Fruit fly (Drosophila melanogaster) whole organism, embryonic: ENCODE measurements around the gene AP-1sigma.

Experiments
- Abd-B ChIP-seq: fragments of 200-800 bp; sonication (Bioruptor generic); optimal IDR thresholded peaks from 2 replicates; lab custom pipeline; 2018; ENCODE audit warnings: missing biosample characterization, mild to moderate bottlenecking, missing genetic modification characterization, moderate library complexity
- BEAF-32 ChIP-seq: fragments of 200-800 bp; sonication (Bioruptor generic); optimal IDR thresholded peaks from 3 replicates; lab custom pipeline; 2017; ENCODE audit warnings: missing biosample characterization, missing genetic modification characterization, mild to moderate bottlenecking, moderate library complexity, missing genetic modification reagents
- Blimp-1 ChIP-seq: fragments of 200-800 bp; sonication (Bioruptor generic); optimal IDR thresholded peaks from 3 replicates; lab custom pipeline; 2018; ENCODE audit warnings: missing biosample characterization, missing genetic modification characterization, mild to moderate bottlenecking, moderate library complexity, missing genetic modification reagents
- C15 ChIP-seq: fragments of 200-800 bp; sonication (Bioruptor generic); IDR thresholded peaks from 3 replicates; pipeline ENCODE4 v1.3.6; 2022; ENCODE audit warnings: missing biosample characterization, missing genetic modification characterization
- CG10274 ChIP-seq: fragments of 200-800 bp; sonication (Bioruptor generic); optimal IDR thresholded peaks from 3 replicates; lab custom pipeline; 2017; ENCODE audit warnings: missing biosample characterization, mild to moderate bottlenecking, missing genetic modification characterization
- CG10543 ChIP-seq: fragments of 200-800 bp; sonication (Bioruptor generic); optimal IDR thresholded peaks from 3 replicates; lab custom pipeline; 2017; ENCODE audit warnings: missing biosample characterization, mild to moderate bottlenecking, missing genetic modification characterization, moderate library complexity
- CG10654 ChIP-seq: fragments of 200-800 bp; sonication (Bioruptor generic); optimal IDR thresholded peaks from 2 replicates; lab custom pipeline; 2016; ENCODE audit warnings: missing biosample characterization, missing genetic modification characterization
- CG11504 ChIP-seq: fragments of 200-800 bp; sonication (Bioruptor generic); optimal IDR thresholded peaks from 3 replicates; lab custom pipeline; 2019; ENCODE audit warnings: missing biosample characterization, mild to moderate bottlenecking, missing genetic modification characterization, moderate library complexity
- CG11695 ChIP-seq: fragments of 200-800 bp; sonication (Bioruptor generic); IDR thresholded peaks from 3 replicates; pipeline ENCODE4 v1.3.6; 2022; ENCODE audit warnings: missing biosample characterization, missing genetic modification characterization
- CG12391 ChIP-seq: fragments of 200-800 bp; sonication (Bioruptor generic); optimal IDR thresholded peaks from 3 replicates; lab custom pipeline; 2018; ENCODE audit warnings: missing biosample characterization, mild to moderate bottlenecking, missing genetic modification characterization, moderate library complexity
- CG12744 ChIP-seq: fragments of 200-800 bp; sonication (Bioruptor generic); optimal IDR thresholded peaks from 2 replicates; lab custom pipeline; 2016; ENCODE audit warnings: missing biosample characterization, missing genetic modification characterization
- CG14050 ChIP-seq: fragments of 200-800 bp; sonication (Bioruptor generic); IDR thresholded peaks from 3 replicates; pipeline ENCODE4 v1.3.6; 2022; ENCODE audit warnings: missing biosample characterization, missing genetic modification characterization
- CG17328 ChIP-seq: fragments of 200-800 bp; sonication (Bioruptor generic); IDR thresholded peaks from 2 replicates; pipeline ENCODE4 v1.3.6; 2022; ENCODE audit warnings: missing biosample characterization, missing genetic modification characterization
- CG2199 ChIP-seq: fragments of 200-800 bp; sonication (Bioruptor generic); IDR thresholded peaks from 3 replicates; pipeline ENCODE4 v1.3.6; 2022; ENCODE audit warnings: missing biosample characterization, missing genetic modification characterization
- CG2202 ChIP-seq: fragments of 200-800 bp; sonication (Bioruptor generic); optimal IDR thresholded peaks from 2 replicates; lab custom pipeline; 2018; ENCODE audit warnings: missing biosample characterization, mild to moderate bottlenecking, missing genetic modification characterization
- CG2678 ChIP-seq: fragments of 200-800 bp; sonication (Bioruptor generic); optimal IDR thresholded peaks from 3 replicates; lab custom pipeline; 2019; ENCODE audit warnings: missing biosample characterization, mild to moderate bottlenecking, missing genetic modification characterization, moderate library complexity
- CG3838 ChIP-seq: fragments of 200-800 bp; sonication (Bioruptor generic); optimal IDR thresholded peaks from 3 replicates; lab custom pipeline; 2016; ENCODE audit warnings: missing biosample characterization, missing genetic modification characterization
- CG4730 ChIP-seq: fragments of 200-800 bp; sonication (Bioruptor generic); IDR thresholded peaks from 2 replicates; pipeline ENCODE4 v1.3.6; 2022; ENCODE audit warnings: missing biosample characterization, missing genetic modification characterization
- CG6272 ChIP-seq: fragments of 200-800 bp; sonication (Bioruptor generic); IDR thresholded peaks from 2 replicates; pipeline ENCODE4 v1.3.6; 2022; ENCODE audit warnings: missing biosample characterization, missing genetic modification characterization
- CG6765 ChIP-seq: fragments of 200-800 bp; sonication (Bioruptor generic); optimal IDR thresholded peaks from 3 replicates; lab custom pipeline; 2017; ENCODE audit warnings: missing biosample characterization, mild to moderate bottlenecking, missing genetic modification characterization
- CG6854 ChIP-seq: fragments of 200-800 bp; sonication (Bioruptor generic); optimal IDR thresholded peaks from 3 replicates; lab custom pipeline; 2017; ENCODE audit warnings: missing biosample characterization, mild to moderate bottlenecking, missing genetic modification characterization
- CG7372 ChIP-seq: fragments of 200-800 bp; sonication (Bioruptor generic); IDR thresholded peaks from 2 replicates; pipeline ENCODE4 v1.3.6; 2022; ENCODE audit warnings: missing biosample characterization, missing genetic modification characterization
- CG8089 ChIP-seq: fragments of 200-800 bp; sonication (Bioruptor generic); optimal IDR thresholded peaks from 3 replicates; lab custom pipeline; 2016; ENCODE audit warnings: missing biosample characterization, missing genetic modification characterization
- Dek ChIP-seq: fragments of 200-800 bp; sonication (Bioruptor generic); optimal IDR thresholded peaks from 3 replicates; lab custom pipeline; 2019; ENCODE audit warnings: missing biosample characterization, mild to moderate bottlenecking, missing genetic modification characterization, moderate library complexity
- Ets65A ChIP-seq: fragments of 200-800 bp; sonication (Bioruptor generic); peaks from one replicate; lab custom pipeline; 2016; ENCODE audit warnings: missing biosample characterization, missing genetic modification characterization
- HLH54F ChIP-seq: fragments of 200-800 bp; sonication (Bioruptor generic); optimal IDR thresholded peaks from 3 replicates; lab custom pipeline; 2016; ENCODE audit warnings: missing biosample characterization, missing genetic modification characterization
- HLHmδ ChIP-seq: fragments of 200-800 bp; sonication (Bioruptor generic); optimal IDR thresholded peaks from 2 replicates; lab custom pipeline; 2018; ENCODE audit warnings: missing biosample characterization, mild to moderate bottlenecking, missing genetic modification characterization, moderate library complexity
- Lim3 ChIP-seq: fragments of 200-800 bp; sonication (Bioruptor generic); IDR thresholded peaks from 2 replicates; pipeline ENCODE4 v1.3.6; 2022; ENCODE audit warnings: missing biosample characterization, missing genetic modification characterization
- MESR4 ChIP-seq: fragments of 200-800 bp; sonication (Bioruptor generic); optimal IDR thresholded peaks from 2 replicates; lab custom pipeline; 2018; ENCODE audit warnings: missing biosample characterization, mild to moderate bottlenecking, missing genetic modification characterization, moderate library complexity
- MTF-1 ChIP-seq: fragments of 200-800 bp; sonication (Bioruptor generic); optimal IDR thresholded peaks from 2 replicates; lab custom pipeline; 2018; ENCODE audit warnings: missing biosample characterization, mild to moderate bottlenecking, missing genetic modification characterization, borderline replicate concordance
- Mad ChIP-seq: fragments of 200-800 bp; sonication (Bioruptor generic); optimal IDR thresholded peaks from 2 replicates; lab custom pipeline; 2016; ENCODE audit warnings: missing biosample characterization, missing genetic modification characterization
- Max ChIP-seq: fragments of 200-800 bp; sonication (Bioruptor generic); optimal IDR thresholded peaks from 2 replicates; lab custom pipeline; 2016; ENCODE audit warnings: missing biosample characterization, mild to moderate bottlenecking, missing genetic modification characterization
- Mes4 ChIP-seq: fragments of 200-800 bp; sonication (Bioruptor generic); optimal IDR thresholded peaks from 2 replicates; lab custom pipeline; 2016; ENCODE audit warnings: missing biosample characterization, missing genetic modification characterization
- NFAT ChIP-seq: fragments of 200-800 bp; sonication (Bioruptor generic); IDR thresholded peaks from 2 replicates; pipeline ENCODE4 v1.3.6; 2022; ENCODE audit warnings: missing biosample characterization, missing genetic modification characterization
- Nf-YB ChIP-seq: fragments of 200-800 bp; sonication (Bioruptor generic); optimal IDR thresholded peaks from 3 replicates; lab custom pipeline; 2019; ENCODE audit warnings: missing biosample characterization, mild to moderate bottlenecking, missing genetic modification characterization, moderate library complexity
- Pdp1 ChIP-seq, 2 experiments: fragments of 200-800 bp; sonication (Bioruptor generic); optimal IDR thresholded peaks; 3 replicates each; lab custom pipeline; 2016; ENCODE audit warnings: missing biosample characterization in 2 of 2, missing genetic modification characterization in 2 of 2, mild to moderate bottlenecking in 1 of 2, moderate library complexity in 1 of 2
- ac ChIP-seq: fragments of 200-800 bp; sonication (Bioruptor generic); optimal IDR thresholded peaks from 3 replicates; lab custom pipeline; 2017; ENCODE audit warnings: missing biosample characterization, mild to moderate bottlenecking, missing genetic modification characterization
- ara ChIP-seq: fragments of 200-800 bp; sonication (Bioruptor generic); IDR thresholded peaks from 2 replicates; pipeline ENCODE4 v1.3.6; 2022; ENCODE audit warnings: missing biosample characterization, missing genetic modification characterization
- ase ChIP-seq: fragments of 200-800 bp; sonication (Bioruptor generic); IDR thresholded peaks from 3 replicates; pipeline ENCODE4 v1.3.6; 2022; ENCODE audit warnings: missing biosample characterization, missing genetic modification characterization
- dimm ChIP-seq: fragments of 200-800 bp; sonication (Bioruptor generic); IDR thresholded peaks from 2 replicates; pipeline ENCODE4 v1.3.6; 2022; ENCODE audit warnings: missing biosample characterization, missing genetic modification characterization
- fru ChIP-seq: fragments of >200 bp; optimal IDR thresholded peaks from 2 replicates; lab custom pipeline; 2017
- gem ChIP-seq: fragments of 200-800 bp; sonication (Bioruptor generic); optimal IDR thresholded peaks from 2 replicates; lab custom pipeline; 2019; ENCODE audit warnings: missing biosample characterization, mild to moderate bottlenecking, missing genetic modification characterization, moderate library complexity
- gro ChIP-seq: fragments of 200-800 bp; sonication (Bioruptor generic); optimal IDR thresholded peaks from 2 replicates; lab custom pipeline; 2016; ENCODE audit warnings: missing biosample characterization, missing genetic modification characterization
- her ChIP-seq: fragments of 200-800 bp; sonication (Bioruptor generic); optimal IDR thresholded peaks from 2 replicates; lab custom pipeline; 2016; ENCODE audit warnings: missing biosample characterization, missing genetic modification characterization
- pan ChIP-seq, 4 experiments: fragments of >200 bp in 3 of 4; fragments of 200-800 bp in 1 of 4; sonication (Bioruptor generic) in 1 of 4; optimal IDR thresholded peaks in 3 of 4; IDR thresholded peaks in 1 of 4; 2 replicates each; pipeline versions ENCODE4 v1.3.6 to Lab custom; 2017 to 2022; ENCODE audit warnings: missing biosample characterization in 2 of 4, missing genetic modification characterization in 2 of 4, mixed read lengths in 1 of 4
- pnt ChIP-seq: fragments of 200-800 bp; sonication (Bioruptor generic); optimal IDR thresholded peaks from 3 replicates; lab custom pipeline; 2016; ENCODE audit warnings: missing biosample characterization, missing genetic modification characterization
- salm ChIP-seq: fragments of 200-800 bp; sonication (Bioruptor generic); optimal IDR thresholded peaks from 2 replicates; lab custom pipeline; 2018; ENCODE audit warnings: missing biosample characterization, mild to moderate bottlenecking, missing genetic modification characterization
- stc ChIP-seq: fragments of 200-800 bp; sonication (Bioruptor generic); IDR thresholded peaks from 2 replicates; pipeline ENCODE4 v1.3.6; 2022; ENCODE audit warnings: missing biosample characterization, missing genetic modification characterization

Gene AP-1sigma

DNA sequence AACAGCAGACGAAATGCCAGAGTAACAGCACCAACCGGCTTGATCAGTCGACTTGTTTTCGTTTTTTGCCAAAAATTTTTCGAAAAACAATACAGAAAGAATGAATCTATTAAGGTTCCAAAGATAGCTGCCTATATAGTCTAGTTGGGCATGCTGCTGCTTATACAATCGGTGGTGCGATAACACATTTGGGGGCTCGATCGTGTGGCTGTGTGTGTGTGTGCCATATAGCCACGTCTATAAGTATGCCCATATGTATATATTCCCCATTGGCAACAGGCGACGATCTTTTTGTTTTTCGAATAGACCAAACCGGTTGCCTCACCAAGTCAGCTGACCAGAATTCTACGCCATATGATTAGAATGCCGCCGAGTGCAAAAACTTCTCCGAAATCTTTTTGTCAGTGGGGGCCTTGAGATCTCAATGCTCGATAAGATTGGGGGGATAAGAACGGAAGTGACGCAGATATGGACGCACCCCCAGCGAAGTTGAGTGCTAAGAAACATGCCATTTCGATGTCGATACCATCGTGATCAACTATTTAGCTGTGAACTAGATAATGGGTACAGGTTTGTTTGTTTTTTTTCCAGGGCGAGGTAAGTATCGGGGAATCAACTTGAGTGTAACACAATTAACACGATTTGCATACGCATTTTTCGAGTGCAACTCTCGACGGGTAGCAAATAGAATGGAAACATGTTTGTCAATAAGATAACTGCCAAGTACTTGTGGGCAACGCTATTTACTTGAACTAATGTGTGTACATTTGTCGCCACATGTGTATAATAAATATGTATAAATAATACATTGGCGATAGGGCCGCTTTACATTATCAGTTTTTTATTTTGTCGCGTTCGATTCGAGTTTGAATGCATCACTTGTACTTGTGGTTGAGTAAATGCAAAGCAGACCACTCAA is 18.3 kb upstream of the AP-1sigma start (continued):
- peak; percentile 20 for TF ChIP-seq HLH54F (GFP tag; lab: Kevin White, UChicago)
- TF ChIP-seq fru (lab: Kevin White, UChicago) = no peak
- TF ChIP-seq dimm (GFP tag; lab: Robert Waterston, UW) = no peak
- TF ChIP-seq Blimp-1 (GFP tag; lab: Kevin White, UChicago) = peak; percentile 87
- TF ChIP-seq gro (GFP tag; lab: Kevin White, UChicago) = no peak
- peak; percentile 38 for TF ChIP-seq MESR4 (GFP tag; lab: Kevin White, UChicago)
- peak; percentile 84 for TF ChIP-seq gem (tag; lab: Kevin White, UChicago)
- peak; percentile 90 for TF ChIP-seq CG10543 (GFP tag; lab: Kevin White, UChicago)
- peak; percentile 85 for TF ChIP-seq salm
- TF ChIP-seq CG6272 (GFP tag; lab: Robert Waterston, UW) = no peak
- TF ChIP-seq CG11695 (GFP tag; lab: Robert Waterston, UW) = peak; percentile 85
- TF ChIP-seq CG12391 = peak; percentile 63
- peak; percentile 88 for TF ChIP-seq CG2678 (tag; lab: Kevin White, UChicago)
- peak; percentile 59 for TF ChIP-seq Mad (GFP tag; lab: Kevin White, UChicago)
- TF ChIP-seq pnt (GFP tag; lab: Kevin White, UChicago) = peak; percentile 12
- no peak for TF ChIP-seq BEAF-32 (GFP tag; lab: Kevin White, UChicago)
- TF ChIP-seq Dek = peak; percentile 59
- peak; percentile 72 for TF ChIP-seq stc (GFP tag; lab: Robert Waterston, UW)
- TF ChIP-seq Nf-YB (GFP tag; lab: Kevin White, UChicago) = peak; percentile 70
- TF ChIP-seq CG8089 (GFP tag; lab: Kevin White, UChicago) = peak; percentile 73
- peak; percentile 76 for TF ChIP-seq CG6765
- peak; percentile 80 for TF ChIP-seq CG17328
- TF ChIP-seq CG2202 = peak; percentile 94
- peak; percentile 31 to 99 for TF ChIP-seq Pdp1 (GFP tag; optimal IDR thresholded peaks at IDR 0.05; lab: Kevin White, UChicago)
- no peak for TF ChIP-seq Lim3 (GFP tag; lab: Robert Waterston, UW)
- TF ChIP-seq CG14050 (GFP tag; lab: Robert Waterston, UW) = peak; percentile 72; the same call in 2 of the 3 replicates
- TF ChIP-seq HLHmδ (GFP tag; lab: Kevin White, UChicago) = peak; percentile 89
- TF ChIP-seq CG12744 = peak; percentile 70
- TF ChIP-seq CG10274 = peak; percentile 63
- peak; percentile 93 for TF ChIP-seq MTF-1 (GFP tag; lab: Kevin White, UChicago)
- peak; percentile 76 for TF ChIP-seq CG3838 (GFP tag; lab: Kevin White, UChicago)
- peak; percentile 76 for TF ChIP-seq CG6854 (GFP tag; lab: Kevin White, UChicago)
- peak; percentile 51 for TF ChIP-seq NFAT (GFP tag; lab: Robert Waterston, UW)
- peak; percentile 60; the same call in 2 of the 3 replicates for TF ChIP-seq ase (GFP tag; lab: Robert Waterston, UW)
- peak; percentile 84 for TF ChIP-seq Max (GFP tag; lab: Kevin White, UChicago)
- peak; percentile 76 for TF ChIP-seq CG10654 (GFP tag; lab: Kevin White, UChicago)
- peak; percentile 71 for TF ChIP-seq Ets65A (GFP tag; lab: Kevin White, UChicago)
- TF ChIP-seq CG7372 (GFP tag; lab: Robert Waterston, UW) = peak; percentile 38; the same call in 1 of the 2 replicates
- TF ChIP-seq Mes4 (GFP tag; lab: Kevin White, UChicago) = peak; percentile 66
- peak; percentile 39; the same call in 1 of the 2 replicates for TF ChIP-seq CG4730 (GFP tag; lab: Robert Waterston, UW)
- TF ChIP-seq pan (optimal IDR thresholded peaks at IDR 0.05; lab: Kevin White, UChicago) = no peak
- TF ChIP-seq pan (GFP tag; optimal IDR thresholded peaks at IDR 0.05 in 1 of 2, IDR thresholded peaks at IDR 0.05 in 1 of 2) = peak in 1 of 2 experiments; percentile 82
- peak; percentile 20 for TF ChIP-seq her (GFP tag; lab: Kevin White, UChicago)
- peak; percentile 86 for TF ChIP-seq ac (GFP tag; lab: Kevin White, UChicago)
- TF ChIP-seq Abd-B (GFP tag; lab: Kevin White, UChicago) = peak; percentile 8
- TF ChIP-seq ara = peak; percentile 89
- TF ChIP-seq CG11504 (tag; lab: Kevin White, UChicago) = peak; percentile 77
- TF ChIP-seq CG2199 (GFP tag; lab: Robert Waterston, UW) = no peak
- TF ChIP-seq C15 (GFP tag; lab: Robert Waterston, UW) = peak; percentile 62; the same call in 1 of the 3 replicates
